Worm (Caenorhabditis elegans) whole organism, young adult: ENCODE results near the gene ZK105.13.

Experiments
- F57A8.1 ChIP-seq: fragments of 200-800 bp; sonication (Bioruptor generic); optimal IDR thresholded peaks from 2 replicates; lab custom pipeline; 2018; ENCODE audit warnings: mild to moderate bottlenecking, missing genetic modification characterization, moderate library complexity, missing compliant biosample characterization
- egl-44 ChIP-seq: fragments of 200-800 bp; sonication (Bioruptor generic); IDR thresholded peaks from 2 replicates; pipeline ENCODE4 v1.3.6; 2022; ENCODE audit warnings: missing genetic modification reagents, missing genetic modification characterization, missing compliant biosample characterization
- ets-4 ChIP-seq: fragments of 200-800 bp; sonication (Bioruptor generic); optimal IDR thresholded peaks from 2 replicates; lab custom pipeline; 2018; ENCODE audit warnings: mild to moderate bottlenecking, missing genetic modification characterization, missing compliant biosample characterization
- lag-1 ChIP-seq: fragments of 200-800 bp; sonication (Bioruptor generic); IDR thresholded peaks from 2 replicates; pipeline ENCODE4 v1.3.6; 2022; ENCODE audit warnings: missing genetic modification reagents, missing genetic modification characterization, missing compliant biosample characterization
- nhr-27 ChIP-seq: fragments of 200-800 bp; sonication (Bioruptor generic); optimal IDR thresholded peaks from 2 replicates; lab custom pipeline; 2018; ENCODE audit warnings: mild to moderate bottlenecking, missing genetic modification characterization, moderate library complexity, missing compliant biosample characterization
- snpc-4 ChIP-seq, 5 experiments: fragments of 150-350 bp in 1 of 5; sonication (generic microtip) in 4 of 5; optimal IDR thresholded peaks; 2 replicates each; lab custom pipeline; 2014 to 2018; ENCODE audit warnings: missing genetic modification characterization in 5 of 5, missing biosample characterization in 3 of 5, antibody characterized with exemption in 2 of 5, mild to moderate bottlenecking in 2 of 5, missing compliant biosample characterization in 2 of 5, missing genotype in 2 of 5, moderate library complexity in 2 of 5, missing genetic modification reagents in 1 of 5
- unc-62 ChIP-seq: fragments of 150-350 bp; optimal IDR thresholded peaks from 2 replicates; lab custom pipeline; 2014; ENCODE audit warnings: missing biosample characterization, missing genetic modification reagents, missing genetic modification characterization
- zfh-2 ChIP-seq: fragments of 200-800 bp; sonication (Bioruptor generic); conservative IDR thresholded peaks from 2 replicates; pipeline ENCODE4 v1.3.6; 2022; ENCODE audit warnings: missing genetic modification reagents, missing genetic modification characterization, missing compliant biosample characterization

- TF ChIP-seq ets-4 (GFP tag; lab: Kevin White, UChicago) (no peak), nhr-27 (tag; lab: Kevin White, UChicago) (no peak), snpc-4 (GFP tag; optimal IDR thresholded peaks at IDR 0.05; lab: Kevin White, UChicago) (no peak), snpc-4 (tag; optimal IDR thresholded peaks at IDR 0.05; lab: Kevin White, UChicago) (no peak), egl-44 (GFP tag; lab: Robert Waterston, UW) (no peak), zfh-2 (GFP tag; lab: Robert Waterston, UW) (no peak), F57A8.1 (no peak), lag-1 (no peak), unc-62 (GFP tag; lab: Kevin White, UChicago) (no peak)
These were observed 43.0 kb upstream of the ZK105.13 start for ce11 chrV:7755991-7756390.
